Worm (Caenorhabditis elegans): ENCODE measurements around the gene F56D1.1.

F56D1.1 gene

DNA sequence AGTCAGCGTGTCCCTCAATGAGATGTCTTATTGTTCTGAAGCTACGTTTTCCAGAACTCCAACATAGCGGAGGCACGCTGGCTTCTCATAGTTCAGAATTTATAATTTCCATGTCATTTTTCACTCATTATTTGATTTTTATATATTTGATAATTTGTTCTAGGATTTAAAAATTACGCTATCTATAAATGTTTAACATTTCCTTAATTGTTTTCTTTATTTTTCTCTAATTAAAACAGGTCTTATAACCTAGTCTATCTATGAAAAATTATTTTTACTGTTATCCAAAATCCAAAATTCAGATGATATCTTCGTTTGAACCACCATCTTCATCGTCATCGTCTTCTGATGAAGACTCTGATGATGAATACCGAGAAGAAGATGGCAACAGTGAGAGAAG lies at the start of gene F56D1.1:
Gene F56D1.1, plus strand, starts transcription at position 301 of the 400 bp plus-strand sequence.
- TF ChIP-seq gei-17 (GFP tag; optimal IDR thresholded peaks at IDR 0.05) (no peak), sdz-38 (tag; optimal IDR thresholded peaks at IDR 0.05) (no peak), F22D6.2 (tag; optimal IDR thresholded peaks at IDR 0.05) (no peak), pbrm-1 (GFP tag; IDR thresholded peaks at IDR 0.05) (no peak)

DNA sequence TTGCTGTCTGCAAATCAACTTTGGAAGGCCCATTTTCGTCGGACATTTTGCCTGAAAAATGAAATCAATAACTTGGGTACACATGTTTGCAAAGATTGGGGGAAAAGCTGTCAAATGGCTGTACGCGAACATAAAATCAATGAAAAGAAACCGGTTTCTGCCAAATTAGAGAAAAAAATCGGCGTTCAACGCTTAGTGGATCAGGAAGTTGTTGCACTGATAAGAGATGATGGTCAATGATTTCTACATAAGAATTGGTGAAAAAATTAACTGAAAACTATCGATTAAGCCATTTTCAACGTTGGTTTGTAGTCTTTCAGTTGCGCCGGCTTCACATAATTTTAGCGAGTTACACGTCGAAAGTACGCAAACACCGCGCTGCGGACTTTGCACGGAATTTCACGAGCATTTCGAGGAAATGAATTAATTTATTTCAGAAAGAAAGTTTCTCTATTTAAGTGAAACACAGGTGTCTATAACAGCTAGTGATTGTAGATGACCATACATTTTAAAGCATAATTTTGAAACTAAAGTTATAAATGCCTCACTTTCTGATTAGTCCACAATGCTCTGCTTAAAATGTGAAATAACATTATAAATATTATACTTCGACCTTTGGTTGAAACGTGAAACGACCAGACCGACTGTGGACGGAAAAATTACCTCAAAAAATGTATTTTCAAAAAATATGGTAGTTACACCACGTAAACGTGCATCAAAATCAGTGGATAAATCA lies 48.7 kb upstream of the F56D1.1 start, which contains the start of the genes F07F6.4 and F07F6.2:
Gene F07F6.4, minus strand, starts transcription at position 51 of the 736 bp plus-strand sequence.
Gene F07F6.2, plus strand, starts transcription at position 686 of the 736 bp plus-strand sequence.
- no peak for TF ChIP-seq F57C9.4 (tag; optimal IDR thresholded peaks at IDR 0.05)
- no peak for TF ChIP-seq him-1 (tag; optimal IDR thresholded peaks at IDR 0.05)
- no peak for TF ChIP-seq Y53G8AR.9 (GFP tag; conservative IDR thresholded peaks at IDR 0.05)
- no peak for TF ChIP-seq nhr-80 (tag; optimal IDR thresholded peaks at IDR 0.05)
- TF ChIP-seq ama-1 (optimal IDR thresholded peaks at IDR 0.05), result no peak
- TF ChIP-seq ama-1 (GFP tag; optimal IDR thresholded peaks at IDR 0.05), result no peak
- no peak for TF ChIP-seq ceh-58 (GFP tag; IDR thresholded peaks at IDR 0.05)
- TF ChIP-seq attf-5 (GFP tag; optimal IDR thresholded peaks at IDR 0.05), result peak; percentile 14
- no peak for TF ChIP-seq ZK185.1 (tag; optimal IDR thresholded peaks at IDR 0.05; ENCODE audit: poor library complexity, severe bottlenecking)
- TF ChIP-seq mcd-1 (GFP tag; IDR thresholded peaks at IDR 0.05), result no peak
- no peak for TF ChIP-seq hrde-1 (tag; optimal IDR thresholded peaks at IDR 0.05; ENCODE audit: borderline replicate concordance)
- no peak for TF ChIP-seq snpc-4 (GFP tag; optimal IDR thresholded peaks at IDR 0.05)
- no peak for TF ChIP-seq snpc-4 (tag; optimal IDR thresholded peaks at IDR 0.05)
- TF ChIP-seq lin-54 (GFP tag; optimal IDR thresholded peaks at IDR 0.05), result no peak
- TF ChIP-seq lag-1 (GFP tag; IDR thresholded peaks at IDR 0.05), result no peak
- TF ChIP-seq let-607 (tag; optimal IDR thresholded peaks at IDR 0.05), result peak; percentile 89 to 94
- no peak for TF ChIP-seq ztf-25 (GFP tag; IDR thresholded peaks at IDR 0.05)
- no peak for TF ChIP-seq F55B11.4 (tag; optimal IDR thresholded peaks at IDR 0.05; ENCODE audit: borderline replicate concordance, insufficient read depth)

DNA sequence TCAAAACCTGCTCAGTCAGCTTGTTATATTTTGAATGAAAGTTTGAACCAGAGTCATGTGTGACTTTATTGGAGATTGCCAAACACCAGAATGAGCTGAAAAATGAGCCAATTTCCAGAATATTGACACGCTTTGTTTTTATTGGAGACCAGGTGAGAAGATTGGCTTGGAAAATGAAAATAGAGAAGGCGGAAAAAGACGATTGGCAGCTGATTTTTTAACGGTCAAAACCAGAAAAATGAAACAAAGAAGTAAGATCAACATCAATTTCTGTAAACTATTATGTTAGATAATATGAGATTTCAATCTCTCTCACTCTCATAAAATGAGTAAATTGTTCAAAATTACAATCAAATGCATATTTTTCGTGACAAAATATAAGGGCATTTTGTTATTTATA lies 45.3 kb upstream of the F56D1.1 start, which contains the start of gene srx-114:
Gene srx-114, minus strand, starts transcription at position 101 of the 400 bp plus-strand sequence.
- TF ChIP-seq rec-8 (tag; optimal IDR thresholded peaks at IDR 0.05) (no peak), F57C9.4 (tag; optimal IDR thresholded peaks at IDR 0.05) (no peak), sptf-2 (GFP tag; optimal IDR thresholded peaks at IDR 0.05) (no peak), nfyb-1 (GFP tag; IDR thresholded peaks at IDR 0.05) (no peak), unc-62 (GFP tag; optimal IDR thresholded peaks at IDR 0.05) (no peak), let-526 (GFP tag; IDR thresholded peaks at IDR 0.05) (no peak), ceh-100 (GFP tag; IDR thresholded peaks at IDR 0.05) (no peak), zfh-2 (GFP tag; conservative IDR thresholded peaks at IDR 0.05) (no peak), C17E4.6 (GFP tag; IDR thresholded peaks at IDR 0.05) (no peak), dox-1 (GFP tag; IDR thresholded peaks at IDR 0.05) (no peak), lin-54 (GFP tag; optimal IDR thresholded peaks at IDR 0.05) (no peak), snpc-3.4 (tag; optimal IDR thresholded peaks at IDR 0.05) (no peak), D2030.7 (GFP tag; IDR thresholded peaks at IDR 0.05) (no peak), lsy-27 (tag; optimal IDR thresholded peaks at IDR 0.05; ENCODE audit: borderline replicate concordance, insufficient read depth) (no peak), attf-5 (GFP tag; optimal IDR thresholded peaks at IDR 0.05) (no peak), rcor-1 (GFP tag; IDR thresholded peaks at IDR 0.05) (no peak), ztf-3 (GFP tag; optimal IDR thresholded peaks at IDR 0.05) (no peak)
